Worm (Caenorhabditis elegans): ENCODE results near the gene sea-2.

sea-2 gene

ce11 chrII:3935098-3935497 lies 15.1 kb upstream of the sea-2 start:
- TF ChIP-seq pax-1 (tag; optimal IDR thresholded peaks at IDR 0.05) (no peak), pha-4 (tag; optimal IDR thresholded peaks at IDR 0.05) (no peak), hlh-6 (tag; optimal IDR thresholded peaks at IDR 0.05) (no peak), ceh-24 (tag; optimal IDR thresholded peaks at IDR 0.05) (no peak), T23F11.4 (GFP tag; optimal IDR thresholded peaks at IDR 0.05) (no peak), rnt-1 (tag; optimal IDR thresholded peaks at IDR 0.05) (no peak), pros-1 (tag; optimal IDR thresholded peaks at IDR 0.05) (no peak), hlh-8 (tag; optimal IDR thresholded peaks at IDR 0.05) (no peak), gmeb-2 (tag; optimal IDR thresholded peaks at IDR 0.05) (no peak), ceh-2 (tag; optimal IDR thresholded peaks at IDR 0.05) (no peak), dve-1 (tag; optimal IDR thresholded peaks at IDR 0.05) (no peak)

DNA sequence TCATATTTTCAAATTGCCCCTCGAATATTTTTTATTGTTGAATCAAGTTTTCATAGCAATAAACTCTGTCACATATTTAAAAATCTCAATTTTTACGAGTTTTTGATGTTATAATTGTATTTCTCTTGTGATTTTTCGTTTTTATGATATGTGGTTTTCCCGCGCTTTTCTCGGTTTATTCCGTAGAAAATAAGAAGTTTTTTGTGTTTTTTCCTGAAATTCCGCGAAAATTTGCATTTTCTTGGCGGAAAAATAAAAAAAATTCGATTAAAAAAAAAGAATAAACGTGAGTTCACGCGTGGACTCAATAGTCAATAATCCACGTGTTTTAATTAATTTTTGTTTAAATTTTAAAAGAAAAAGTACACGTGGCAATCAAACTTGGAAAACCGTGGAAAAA lies 14.2 kb upstream of the sea-2 start:
- TF ChIP-seq ref-2 (tag; optimal IDR thresholded peaks at IDR 0.05) (no peak), hlh-6 (tag; optimal IDR thresholded peaks at IDR 0.05) (no peak)

DNA sequence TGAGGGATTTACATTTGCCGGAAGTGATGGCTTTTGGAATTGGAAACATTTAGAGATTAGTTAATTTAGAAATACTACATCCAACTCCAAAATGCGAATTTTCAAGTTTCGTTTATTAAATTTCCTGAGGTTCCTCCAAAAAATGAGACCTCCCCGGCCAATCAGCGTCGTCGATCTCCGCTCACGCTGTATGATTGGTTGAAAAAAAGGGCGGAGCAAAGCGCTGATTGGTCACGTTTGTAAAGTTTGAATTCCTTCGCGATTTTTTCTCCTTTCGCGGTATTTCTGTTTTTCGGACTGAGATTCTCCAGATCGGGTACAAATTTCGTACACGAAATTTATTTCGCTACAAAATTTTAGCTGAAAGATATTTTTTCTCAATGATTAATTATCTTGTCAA lies 2.8 kb upstream of the sea-2 start:
- TF ChIP-seq nhr-11 (tag; optimal IDR thresholded peaks at IDR 0.05) = no peak
- peak; percentile 82 for TF ChIP-seq nfya-1 (tag; optimal IDR thresholded peaks at IDR 0.05)
- TF ChIP-seq F13H6.1 (tag; optimal IDR thresholded peaks at IDR 0.05) = no peak
- TF ChIP-seq gmeb-2 (tag; optimal IDR thresholded peaks at IDR 0.05) = no peak

DNA sequence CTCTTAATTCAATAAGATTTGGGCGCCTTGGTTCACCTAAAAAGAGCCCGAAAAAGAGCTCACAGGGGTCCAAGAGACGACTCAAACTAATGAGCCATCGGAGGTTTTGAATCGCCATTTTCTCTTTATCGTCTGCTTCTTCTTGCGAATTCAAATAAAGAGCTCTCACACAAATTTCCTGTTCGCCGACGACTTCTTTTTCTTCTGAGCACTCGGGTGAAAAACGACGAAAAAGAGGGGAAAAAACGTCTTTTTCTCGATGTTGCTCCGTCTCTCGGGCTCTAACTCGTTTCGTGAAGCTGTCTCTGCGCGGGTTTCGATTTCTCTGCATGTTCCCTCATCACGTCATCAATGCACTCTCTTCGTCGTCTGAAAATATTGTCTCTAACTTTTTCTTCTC lies 1.7 kb upstream of the sea-2 start:
- TF ChIP-seq F13H6.1 (tag; optimal IDR thresholded peaks at IDR 0.05) = no peak
- TF ChIP-seq hlh-13 (GFP tag; optimal IDR thresholded peaks at IDR 0.05) = no peak
- no peak for TF ChIP-seq odd-2 (tag; optimal IDR thresholded peaks at IDR 0.05)
- TF ChIP-seq mec-3 (tag; optimal IDR thresholded peaks at IDR 0.05; ENCODE audit: borderline replicate concordance) = no peak
- no peak for TF ChIP-seq dmd-4 (tag; optimal IDR thresholded peaks at IDR 0.05; ENCODE audit: borderline replicate concordance)
- no peak for TF ChIP-seq pha-4 (tag; optimal IDR thresholded peaks at IDR 0.05)
- no peak for TF ChIP-seq ceh-6 (GFP tag; optimal IDR thresholded peaks at IDR 0.05)
- no peak for TF ChIP-seq ceh-34 (tag; optimal IDR thresholded peaks at IDR 0.05)
- TF ChIP-seq rnt-1 (tag; optimal IDR thresholded peaks at IDR 0.05) = no peak
- no peak for TF ChIP-seq ref-2 (tag; optimal IDR thresholded peaks at IDR 0.05)
- TF ChIP-seq elt-4 (tag; optimal IDR thresholded peaks at IDR 0.05) = no peak
- no peak for TF ChIP-seq zip-5 (tag; optimal IDR thresholded peaks at IDR 0.05)
- no peak for TF ChIP-seq sox-2 (GFP tag; IDR thresholded peaks at IDR 0.05)
- TF ChIP-seq hlh-6 (tag; optimal IDR thresholded peaks at IDR 0.05) = no peak
- no peak for TF ChIP-seq lim-6 (tag; optimal IDR thresholded peaks at IDR 0.05)
- no peak for TF ChIP-seq tbx-2 (tag; optimal IDR thresholded peaks at IDR 0.05)

DNA sequence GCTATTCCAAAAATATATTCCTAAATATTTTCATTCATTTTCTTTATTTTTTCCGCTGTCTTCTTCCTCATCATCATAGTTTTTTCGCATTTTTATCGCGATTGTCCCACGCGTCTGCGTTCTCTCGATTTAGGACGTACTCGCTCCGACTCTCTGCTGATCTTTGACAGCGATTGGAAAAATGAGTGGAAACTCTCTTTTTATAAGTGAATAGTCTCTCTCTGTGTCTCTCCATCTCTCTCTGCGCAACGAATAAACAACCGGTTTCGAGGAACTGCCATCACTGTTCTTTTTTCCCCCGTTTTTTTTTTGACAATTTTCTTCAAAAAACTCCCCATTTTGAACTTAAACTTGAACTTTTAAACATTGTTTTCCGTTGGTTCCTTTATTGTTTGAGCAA lies 1.2 kb downstream of the sea-2 start:
- TF ChIP-seq dmd-4 (tag; optimal IDR thresholded peaks at IDR 0.05; ENCODE audit: borderline replicate concordance) (no peak), ref-2 (tag; optimal IDR thresholded peaks at IDR 0.05) (no peak), nfya-1 (tag; optimal IDR thresholded peaks at IDR 0.05) (no peak)

DNA sequence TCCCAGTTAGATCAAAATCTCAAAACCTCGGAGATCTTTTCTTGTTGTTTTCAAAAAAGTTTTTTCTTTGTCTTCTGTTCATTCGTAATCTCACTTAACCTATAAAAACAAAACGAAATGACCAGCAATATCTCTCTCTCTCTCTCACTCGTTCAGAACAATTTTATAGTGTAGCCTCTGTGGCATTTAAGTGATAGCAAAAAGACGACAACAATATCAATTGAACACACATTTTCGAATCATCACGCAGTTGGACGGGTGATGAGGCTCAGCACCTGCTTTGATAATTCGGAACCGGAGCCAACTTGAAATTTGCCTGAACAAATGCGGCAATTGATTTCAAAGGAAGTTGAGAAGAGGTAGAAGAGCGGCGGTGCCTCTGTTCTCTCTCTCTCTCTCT lies 2.2 kb downstream of the sea-2 start:
- TF ChIP-seq hlh-15 (tag; optimal IDR thresholded peaks at IDR 0.05) (no peak), elt-4 (tag; optimal IDR thresholded peaks at IDR 0.05) (no peak), sox-4 (tag; optimal IDR thresholded peaks at IDR 0.05) (no peak), ceh-24 (tag; optimal IDR thresholded peaks at IDR 0.05) (no peak), unc-42 (tag; optimal IDR thresholded peaks at IDR 0.05) (no peak), ceh-19 (GFP tag; optimal IDR thresholded peaks at IDR 0.05) (no peak), ceh-14 (tag; optimal IDR thresholded peaks at IDR 0.05) (no peak), lim-6 (tag; optimal IDR thresholded peaks at IDR 0.05) (no peak), sox-2 (GFP tag; IDR thresholded peaks at IDR 0.05) (no peak), ceh-6 (GFP tag; optimal IDR thresholded peaks at IDR 0.05) (no peak), eyg-1 (tag; optimal IDR thresholded peaks at IDR 0.05) (no peak), fkh-6 (tag; optimal IDR thresholded peaks at IDR 0.05) (no peak), ceh-34 (tag; optimal IDR thresholded peaks at IDR 0.05) (no peak), ceh-30 (tag; optimal IDR thresholded peaks at IDR 0.05) (no peak), ceh-18 (tag; optimal IDR thresholded peaks at IDR 0.05) (no peak), ahr-1 (tag; optimal IDR thresholded peaks at IDR 0.05) (no peak), pax-1 (tag; optimal IDR thresholded peaks at IDR 0.05) (no peak), lin-11 (tag; optimal IDR thresholded peaks at IDR 0.05) (no peak), ceh-9 (tag; optimal IDR thresholded peaks at IDR 0.05) (no peak), fkh-10 (GFP tag; optimal IDR thresholded peaks at IDR 0.05) (no peak)

Measured in whole organism, late embryonic.